Fruit fly (Drosophila melanogaster) whole organism, embryonic: Measurements from ENCODE around the gene Antdh.

Experiments used
- ATbp ChIP-seq: fragments of 200-800 bp; sonication (Bioruptor generic); optimal IDR thresholded peaks from 2 replicates; lab custom pipeline; 2017; ENCODE audit warnings: missing biosample characterization, mild to moderate bottlenecking, missing genetic modification characterization, missing genetic modification reagents
- Atf6 ChIP-seq: fragments of 200-800 bp; sonication (Bioruptor generic); IDR thresholded peaks from 2 replicates; pipeline ENCODE4 v1.3.6; 2022; ENCODE audit warnings: missing biosample characterization, missing genetic modification characterization
- B-H2 ChIP-seq: fragments of 200-800 bp; sonication (Bioruptor generic); optimal IDR thresholded peaks from 2 replicates; lab custom pipeline; 2018; ENCODE audit warnings: missing biosample characterization, mild to moderate bottlenecking, missing genetic modification characterization
- BEAF-32 ChIP-seq: fragments of 200-800 bp; sonication (Bioruptor generic); optimal IDR thresholded peaks from 3 replicates; lab custom pipeline; 2017; ENCODE audit warnings: missing biosample characterization, missing genetic modification characterization, mild to moderate bottlenecking, moderate library complexity, missing genetic modification reagents
- CG11085 ChIP-seq: fragments of 200-800 bp; sonication (Bioruptor generic); IDR thresholded peaks from 2 replicates; pipeline ENCODE4 v1.3.6; 2022; ENCODE audit warnings: missing biosample characterization, missing genetic modification characterization
- CG11093 ChIP-seq: fragments of 200-800 bp; sonication (Bioruptor generic); IDR thresholded peaks from 3 replicates; pipeline ENCODE4 v1.3.6; 2022; ENCODE audit warnings: missing biosample characterization, missing genetic modification characterization
- CG11456 ChIP-seq: fragments of 200-800 bp; sonication (Bioruptor generic); IDR thresholded peaks from 3 replicates; pipeline ENCODE4 v1.3.6; 2022; ENCODE audit warnings: missing biosample characterization, missing genetic modification characterization
- CG12071 ChIP-seq: fragments of 200-800 bp; sonication (Bioruptor generic); optimal IDR thresholded peaks from 3 replicates; lab custom pipeline; 2018; ENCODE audit warnings: missing biosample characterization, mild to moderate bottlenecking, missing genetic modification characterization
- CG12219 ChIP-seq: fragments of 200-800 bp; sonication (Bioruptor generic); optimal IDR thresholded peaks from 3 replicates; lab custom pipeline; 2018; ENCODE audit warnings: missing biosample characterization, mild to moderate bottlenecking, missing genetic modification characterization
- CG14667 ChIP-seq: fragments of 200-800 bp; sonication (Bioruptor generic); IDR thresholded peaks from 2 replicates; pipeline ENCODE4 v1.3.6; 2022; ENCODE audit warnings: missing biosample characterization, missing genetic modification characterization
- CG15011 ChIP-seq: fragments of 200-800 bp; sonication (Bioruptor generic); optimal IDR thresholded peaks from 3 replicates; lab custom pipeline; 2018; ENCODE audit warnings: missing biosample characterization, mild to moderate bottlenecking, missing genetic modification characterization
- CG17612 ChIP-seq: fragments of 200-800 bp; sonication (Bioruptor generic); IDR thresholded peaks from 2 replicates; pipeline ENCODE4 v1.3.6; 2022; ENCODE audit warnings: missing biosample characterization, missing genetic modification characterization
- CG18619 ChIP-seq: fragments of 200-800 bp; sonication (Bioruptor generic); optimal IDR thresholded peaks from 3 replicates; lab custom pipeline; 2017; ENCODE audit warnings: missing biosample characterization, mild to moderate bottlenecking, missing genetic modification characterization
- CG2116 ChIP-seq: fragments of 200-800 bp; sonication (Bioruptor generic); optimal IDR thresholded peaks from 3 replicates; lab custom pipeline; 2018; ENCODE audit warnings: missing biosample characterization, mild to moderate bottlenecking, missing genetic modification characterization
- CG31441 ChIP-seq: fragments of 200-800 bp; sonication (Bioruptor generic); IDR thresholded peaks from 2 replicates; pipeline ENCODE4 v1.3.6; 2022; ENCODE audit warnings: missing biosample characterization, missing genetic modification characterization
- CG3281 ChIP-seq: fragments of 200-800 bp; sonication (Bioruptor generic); optimal IDR thresholded peaks from 3 replicates; lab custom pipeline; 2017; ENCODE audit warnings: missing biosample characterization, mild to moderate bottlenecking, missing genetic modification characterization
- CG34224 ChIP-seq: fragments of 200-800 bp; sonication (Bioruptor generic); IDR thresholded peaks from 3 replicates; pipeline ENCODE4 v1.3.6; 2022; ENCODE audit warnings: missing biosample characterization, missing genetic modification characterization; ENCODE audit not compliant: partially characterized antibody
- CG3847 ChIP-seq: fragments of 200-800 bp; sonication (Bioruptor generic); IDR thresholded peaks from 2 replicates; pipeline ENCODE4 v1.3.6; 2022; ENCODE audit warnings: missing biosample characterization, missing genetic modification characterization
- CG4328 ChIP-seq: fragments of 200-800 bp; sonication (Bioruptor generic); optimal IDR thresholded peaks from 3 replicates; lab custom pipeline; 2017; ENCODE audit warnings: missing biosample characterization, missing genetic modification reagents, missing genetic modification characterization
- CG4617 ChIP-seq: fragments of 200-800 bp; sonication (Bioruptor generic); optimal IDR thresholded peaks from 3 replicates; lab custom pipeline; 2016; ENCODE audit warnings: missing biosample characterization, missing genetic modification characterization, borderline replicate concordance
- CG4854 ChIP-seq: fragments of 200-800 bp; sonication (Bioruptor generic); optimal IDR thresholded peaks from 2 replicates; lab custom pipeline; 2016; ENCODE audit warnings: missing biosample characterization, missing genetic modification characterization, inconsistent platforms
- CG5180 ChIP-seq: fragments of 200-800 bp; sonication (Bioruptor generic); optimal IDR thresholded peaks from 3 replicates; lab custom pipeline; 2017; ENCODE audit warnings: missing biosample characterization, missing genetic modification characterization, mild to moderate bottlenecking, moderate library complexity, missing genetic modification reagents
- Hmx ChIP-seq: fragments of 200-800 bp; sonication (Bioruptor generic); optimal IDR thresholded peaks from 2 replicates; lab custom pipeline; 2016; ENCODE audit warnings: missing biosample characterization, missing genetic modification characterization
- MESR4 ChIP-seq: fragments of 200-800 bp; sonication (Bioruptor generic); optimal IDR thresholded peaks from 2 replicates; lab custom pipeline; 2018; ENCODE audit warnings: missing biosample characterization, mild to moderate bottlenecking, missing genetic modification characterization, moderate library complexity
- Max ChIP-seq: fragments of 200-800 bp; sonication (Bioruptor generic); optimal IDR thresholded peaks from 2 replicates; lab custom pipeline; 2016; ENCODE audit warnings: missing biosample characterization, mild to moderate bottlenecking, missing genetic modification characterization
- Sry-δ ChIP-seq: fragments of 200-800 bp; sonication (Bioruptor generic); optimal IDR thresholded peaks from 2 replicates; lab custom pipeline; 2016; ENCODE audit warnings: missing biosample characterization, missing genetic modification characterization
- Xbp1 ChIP-seq: fragments of 200-800 bp; sonication (Bioruptor generic); optimal IDR thresholded peaks from 3 replicates; lab custom pipeline; 2016; ENCODE audit warnings: missing biosample characterization, mild to moderate bottlenecking, missing genetic modification characterization
- Xrp1 ChIP-seq: fragments of 200-800 bp; sonication (Bioruptor generic); IDR thresholded peaks from 2 replicates; pipeline ENCODE4 v1.3.6; 2022; ENCODE audit warnings: missing biosample characterization, missing genetic modification characterization
- ash1 ChIP-seq: fragments of 200-800 bp; sonication (Bioruptor generic); optimal IDR thresholded peaks from 2 replicates; lab custom pipeline; 2018; ENCODE audit warnings: missing biosample characterization, mild to moderate bottlenecking, missing genetic modification characterization
- bowl ChIP-seq: fragments of 200-800 bp; sonication (Bioruptor generic); IDR thresholded peaks from 2 replicates; pipeline ENCODE4 v1.3.6; 2022; ENCODE audit warnings: missing biosample characterization, missing genetic modification characterization
- cg ChIP-seq: fragments of 200-800 bp; sonication (Bioruptor generic); optimal IDR thresholded peaks from 3 replicates; lab custom pipeline; 2019; ENCODE audit warnings: missing biosample characterization, mild to moderate bottlenecking, missing genetic modification characterization, moderate library complexity
- chm ChIP-seq: fragments of 200-800 bp; sonication (Bioruptor generic); IDR thresholded peaks from 2 replicates; pipeline ENCODE4 v1.3.6; 2022; ENCODE audit warnings: missing biosample characterization, missing genetic modification characterization
- chn ChIP-seq: fragments of 200-800 bp; sonication (Bioruptor generic); optimal IDR thresholded peaks from 2 replicates; lab custom pipeline; 2016; ENCODE audit warnings: missing biosample characterization, missing genetic modification characterization
- danr ChIP-seq: fragments of 200-800 bp; sonication (Bioruptor generic); IDR thresholded peaks from 2 replicates; pipeline ENCODE4 v1.3.6; 2022; ENCODE audit warnings: missing biosample characterization, missing genetic modification characterization
- fd102C ChIP-seq: fragments of 200-800 bp; sonication (Bioruptor generic); optimal IDR thresholded peaks from 2 replicates; lab custom pipeline; 2018; ENCODE audit warnings: missing biosample characterization, mild to moderate bottlenecking, missing genetic modification characterization, moderate library complexity
- gem ChIP-seq: fragments of 200-800 bp; sonication (Bioruptor generic); optimal IDR thresholded peaks from 2 replicates; lab custom pipeline; 2019; ENCODE audit warnings: missing biosample characterization, mild to moderate bottlenecking, missing genetic modification characterization, moderate library complexity
- grau ChIP-seq: fragments of 200-800 bp; optimal IDR thresholded peaks from 3 replicates; lab custom pipeline; 2019; ENCODE audit warnings: missing biosample characterization, mild to moderate bottlenecking, missing genetic modification characterization, moderate library complexity
- hkb ChIP-seq, 2 experiments: fragments of 200-800 bp in 1 of 2; fragments of >200 bp in 1 of 2; sonication (Bioruptor generic) in 1 of 2; IDR thresholded peaks in 1 of 2; optimal IDR thresholded peaks in 1 of 2; 2 replicates each; pipeline versions ENCODE4 v1.3.6 to Lab custom; 2017 to 2022; ENCODE audit warnings: missing biosample characterization in 1 of 2, missing genetic modification characterization in 1 of 2
- maf-S ChIP-seq: fragments of 200-800 bp; sonication (Bioruptor generic); optimal IDR thresholded peaks from 2 replicates; lab custom pipeline; 2016; ENCODE audit warnings: missing biosample characterization, missing genetic modification characterization
- mirr ChIP-seq: fragments of 200-800 bp; sonication (Bioruptor generic); optimal IDR thresholded peaks from 3 replicates; lab custom pipeline; 2018; ENCODE audit warnings: missing biosample characterization, mild to moderate bottlenecking, missing genetic modification characterization
- nau ChIP-seq: fragments of 200-800 bp; sonication (Bioruptor generic); optimal IDR thresholded peaks from 3 replicates; lab custom pipeline; 2017; ENCODE audit warnings: missing biosample characterization, mild to moderate bottlenecking, missing genetic modification characterization, missing genetic modification reagents
- pnt ChIP-seq: fragments of 200-800 bp; sonication (Bioruptor generic); optimal IDR thresholded peaks from 3 replicates; lab custom pipeline; 2016; ENCODE audit warnings: missing biosample characterization, missing genetic modification characterization
- repo ChIP-seq: fragments of 200-800 bp; sonication (Bioruptor generic); optimal IDR thresholded peaks from 2 replicates; lab custom pipeline; 2016; ENCODE audit warnings: missing biosample characterization, missing genetic modification characterization
- schlank ChIP-seq: fragments of 200-800 bp; sonication (Bioruptor generic); optimal IDR thresholded peaks from 2 replicates; lab custom pipeline; 2018; ENCODE audit warnings: missing biosample characterization, mild to moderate bottlenecking, missing genetic modification characterization
- sob ChIP-seq: fragments of 200-800 bp; sonication (Bioruptor generic); IDR thresholded peaks from 2 replicates; pipeline ENCODE4 v1.3.6; 2022; ENCODE audit warnings: missing biosample characterization, missing genetic modification characterization
- tio ChIP-seq: fragments of 200-800 bp; sonication (Bioruptor generic); optimal IDR thresholded peaks from 2 replicates; lab custom pipeline; 2017; ENCODE audit warnings: missing biosample characterization, missing genetic modification characterization, inconsistent platforms
- vvl ChIP-seq: fragments of 200-800 bp; sonication (Bioruptor generic); IDR thresholded peaks from 2 replicates; pipeline ENCODE4 v1.3.6; 2022; ENCODE audit warnings: missing biosample characterization, missing genetic modification characterization
- wek ChIP-seq: fragments of 200-800 bp; sonication (Bioruptor generic); optimal IDR thresholded peaks from 3 replicates; lab custom pipeline; 2018; ENCODE audit warnings: missing biosample characterization, mild to moderate bottlenecking, missing genetic modification characterization, moderate library complexity
- zen2 ChIP-seq: fragments of 200-800 bp; sonication (Bioruptor generic); IDR thresholded peaks from 3 replicates; pipeline ENCODE4 v1.3.6; 2022; ENCODE audit warnings: missing biosample characterization, missing genetic modification characterization; ENCODE audit not compliant: partially characterized antibody
- zfh2 ChIP-seq: fragments of 200-800 bp; sonication (Bioruptor generic); optimal IDR thresholded peaks from 2 replicates; lab custom pipeline; 2016; ENCODE audit warnings: missing biosample characterization, missing genetic modification characterization

Antdh gene

dm6 chrX:11137566-11138186 lies 31.2 kb downstream of the Antdh start, which contains the start of gene CDK2AP1 (continued):
- TF ChIP-seq hkb (optimal IDR thresholded peaks at IDR 0.05; lab: Kevin White, UChicago) (no peak), hkb (GFP tag; IDR thresholded peaks at IDR 0.05; lab: Robert Waterston, UW) (peak; percentile 25; the same call in 1 of the 2 replicates), CG11085 (no peak), mirr (GFP tag; lab: Kevin White, UChicago) (no peak), CG4854 (no peak), maf-S (GFP tag; lab: Kevin White, UChicago) (peak; percentile 10), CG12219 (no peak), CG15011 (GFP tag; lab: Kevin White, UChicago) (no peak), sob (GFP tag; lab: Robert Waterston, UW) (peak; percentile 27; the same call in 1 of the 2 replicates), nau (GFP tag; lab: Kevin White, UChicago) (no peak), CG14667 (GFP tag; lab: Robert Waterston, UW) (no peak), Hmx (GFP tag; lab: Kevin White, UChicago) (no peak), zfh2 (peak; percentile 40), repo (GFP tag; lab: Kevin White, UChicago) (no peak), Xbp1 (peak; percentile 32), MESR4 (GFP tag; lab: Kevin White, UChicago) (peak; percentile 88), fd102C (GFP tag; lab: Kevin White, UChicago) (no peak), B-H2 (GFP tag; lab: Kevin White, UChicago) (peak; percentile 11), wek (GFP tag; lab: Kevin White, UChicago) (no peak), BEAF-32 (peak; percentile 78), CG34224 (GFP tag; lab: Robert Waterston, UW) (peak; percentile 67), bowl (GFP tag; lab: Robert Waterston, UW) (no peak), CG3281 (no peak), Sry-δ (peak; percentile 81), Xrp1 (GFP tag; lab: Robert Waterston, UW) (peak; percentile 9; the same call in 1 of the 2 replicates), CG4328 (GFP tag; lab: Kevin White, UChicago) (no peak), grau (peak; percentile 33), CG11093 (GFP tag; lab: Robert Waterston, UW) (no peak), danr (GFP tag; lab: Robert Waterston, UW) (no peak), Atf6 (GFP tag; lab: Robert Waterston, UW) (no peak), tio (GFP tag; lab: Kevin White, UChicago) (no peak), CG3847 (GFP tag; lab: Robert Waterston, UW) (no peak), CG2116 (GFP tag; lab: Kevin White, UChicago) (peak; percentile 78), chn (peak; percentile 49), zen2 (GFP tag; lab: Robert Waterston, UW) (peak; percentile 61), CG17612 (GFP tag; lab: Robert Waterston, UW) (no peak), chm (GFP tag; lab: Robert Waterston, UW) (no peak), vvl (GFP tag; lab: Robert Waterston, UW) (peak; percentile 63), ash1 (GFP tag; lab: Kevin White, UChicago) (no peak), CG31441 (GFP tag; lab: Robert Waterston, UW) (no peak), CG18619 (no peak), CG12071 (GFP tag; lab: Kevin White, UChicago) (no peak), cg (no peak), pnt (GFP tag; lab: Kevin White, UChicago) (peak; percentile 50), CG11456 (GFP tag; lab: Robert Waterston, UW) (no peak), CG5180 (GFP tag; lab: Kevin White, UChicago) (no peak), ATbp (no peak), Max (GFP tag; lab: Kevin White, UChicago) (no peak), schlank (no peak), gem (no peak), CG4617 (GFP tag; lab: Kevin White, UChicago) (peak; percentile 54)
